Worm (Caenorhabditis elegans) whole organism, L4 larva: ENCODE results near the gene T10H10.2.

Source experiments
- F49E8.2 ChIP-seq: sonication (generic microtip); optimal IDR thresholded peaks from 2 replicates; lab custom pipeline; 2016; ENCODE audit warnings: missing compliant biosample characterization, mild to moderate bottlenecking, missing genetic modification characterization, borderline replicate concordance
- ZK546.5 ChIP-seq, 2 experiments: sonication (generic microtip); optimal IDR thresholded peaks; 2 replicates each; lab custom pipeline; 2017; ENCODE audit warnings: missing biosample characterization in 2 of 2, missing genetic modification characterization in 2 of 2
- aha-1 ChIP-seq: fragments of 150-350 bp; peaks from one replicate; lab custom pipeline; 2014; ENCODE audit warnings: missing biosample characterization, missing genetic modification characterization
- arid-1 ChIP-seq: fragments of 200-800 bp; sonication (Bioruptor generic); conservative IDR thresholded peaks from 2 replicates; pipeline ENCODE4 v1.3.6; 2022; ENCODE audit warnings: missing genetic modification reagents, missing genetic modification characterization, missing compliant biosample characterization
- ceh-28 ChIP-seq: fragments of 150-350 bp; optimal IDR thresholded peaks from 2 replicates; lab custom pipeline; 2014; ENCODE audit warnings: missing biosample characterization, missing genetic modification reagents, missing genetic modification characterization
- ces-1 ChIP-seq: fragments of 150-350 bp; sonication (generic microtip); optimal IDR thresholded peaks from 4 replicates; lab custom pipeline; 2014; ENCODE audit warnings: missing biosample characterization, missing genetic modification reagents, missing genetic modification characterization
- cey-2 ChIP-seq: sonication (generic microtip); optimal IDR thresholded peaks from 3 replicates; lab custom pipeline; 2017; ENCODE audit warnings: missing genetic modification characterization, mild to moderate bottlenecking, missing compliant biosample characterization, antibody characterized with exemption, borderline replicate concordance; ENCODE audit not compliant: insufficient read depth
- daf-16 ChIP-seq, 3 experiments: sonication (generic microtip); optimal IDR thresholded peaks; 2 replicates each; lab custom pipeline; 2016 to 2017; ENCODE audit warnings: missing genetic modification characterization in 3 of 3, missing genetic modification reagents in 3 of 3, mild to moderate bottlenecking in 2 of 3, missing compliant biosample characterization in 2 of 3, missing biosample characterization in 1 of 3, moderate library complexity in 1 of 3
- dmd-6 ChIP-seq: fragments of 200-800 bp; sonication (Bioruptor generic); IDR thresholded peaks from 2 replicates; pipeline ENCODE4 v1.3.6; 2022; ENCODE audit warnings: missing genetic modification reagents, missing genetic modification characterization, missing compliant biosample characterization
- dve-1 ChIP-seq: sonication (generic microtip); optimal IDR thresholded peaks from 2 replicates; lab custom pipeline; 2017; ENCODE audit warnings: antibody characterized with exemption, mild to moderate bottlenecking, missing genetic modification characterization, missing compliant biosample characterization; ENCODE audit not compliant: insufficient read depth
- gei-8 ChIP-seq: fragments of 200-800 bp; sonication (Bioruptor generic); optimal IDR thresholded peaks from 2 replicates; lab custom pipeline; 2018; ENCODE audit warnings: mild to moderate bottlenecking, missing genetic modification characterization, missing compliant biosample characterization
- jun-1 ChIP-seq: fragments of 150-350 bp; optimal IDR thresholded peaks from 2 replicates; lab custom pipeline; 2014; ENCODE audit warnings: missing biosample characterization, missing genetic modification reagents, missing genetic modification characterization
- lin-13 ChIP-seq: fragments of 150-350 bp; optimal IDR thresholded peaks from 2 replicates; lab custom pipeline; 2014; ENCODE audit warnings: missing biosample characterization, missing genetic modification reagents, missing genetic modification characterization
- lsy-2 ChIP-seq, 2 experiments: fragments of 150-350 bp in 1 of 2; sonication (generic microtip) in 1 of 2; optimal IDR thresholded peaks; 2 replicates each; lab custom pipeline; 2014 to 2017; ENCODE audit warnings: missing biosample characterization in 2 of 2, missing genetic modification characterization in 2 of 2
- madf-5 ChIP-seq, 2 experiments: fragments of 200-800 bp; sonication (Bioruptor generic); IDR thresholded peaks; 2 replicates each; pipeline ENCODE4 v1.3.6; 2022; ENCODE audit warnings: missing compliant biosample characterization in 2 of 2, missing genetic modification characterization in 2 of 2
- mdl-1 ChIP-seq, 2 experiments: fragments of 150-350 bp in 1 of 2; sonication (generic microtip) in 1 of 2; optimal IDR thresholded peaks; 2 replicates each; lab custom pipeline; 2014 to 2017; ENCODE audit warnings: missing biosample characterization in 2 of 2, missing genetic modification characterization in 2 of 2
- mes-2 ChIP-seq: sonication (generic microtip); optimal IDR thresholded peaks from 2 replicates; lab custom pipeline; 2016; ENCODE audit warnings: missing genotype, mild to moderate bottlenecking, missing genetic modification characterization, missing compliant biosample characterization; ENCODE audit not compliant: poor library complexity, severe bottlenecking
- nhr-10 ChIP-seq: fragments of 150-350 bp; optimal IDR thresholded peaks from 2 replicates; lab custom pipeline; 2014; ENCODE audit warnings: missing biosample characterization, missing genetic modification characterization
- nhr-237 ChIP-seq: sonication (generic microtip); optimal IDR thresholded peaks from 2 replicates; lab custom pipeline; 2017; ENCODE audit warnings: missing biosample characterization, missing genetic modification characterization
- nhr-25 ChIP-seq: sonication (generic microtip); optimal IDR thresholded peaks from 2 replicates; lab custom pipeline; 2017; ENCODE audit warnings: missing genetic modification characterization, mild to moderate bottlenecking, missing compliant biosample characterization, antibody characterized with exemption, moderate library complexity, borderline replicate concordance; ENCODE audit not compliant: insufficient read depth
- nhr-41 ChIP-seq: fragments of 200-800 bp; sonication (Bioruptor generic); IDR thresholded peaks from 2 replicates; pipeline ENCODE4 v1.3.6; 2022; ENCODE audit warnings: missing genetic modification reagents, missing genetic modification characterization, missing compliant biosample characterization
- nhr-6 ChIP-seq: fragments of 150-350 bp; optimal IDR thresholded peaks from 2 replicates; lab custom pipeline; 2014; ENCODE audit warnings: missing biosample characterization, missing genetic modification characterization
- nhr-77 ChIP-seq: fragments of 150-350 bp; optimal IDR thresholded peaks from 2 replicates; lab custom pipeline; 2014; ENCODE audit warnings: missing biosample characterization, missing genetic modification characterization
- pha-4 ChIP-seq, 2 experiments: fragments of 150-350 bp in 1 of 2; fragments of 200-800 bp in 1 of 2; sonication (Bioruptor generic) in 1 of 2; IDR thresholded peaks in 1 of 2; optimal IDR thresholded peaks in 1 of 2; 2 replicates each; pipeline versions ENCODE4 v1.3.6 to Lab custom; 2014 to 2022; ENCODE audit warnings: missing genetic modification characterization in 2 of 2, missing genetic modification reagents in 2 of 2, missing biosample characterization in 1 of 2, missing compliant biosample characterization in 1 of 2
- php-3 ChIP-seq: fragments of 200-800 bp; sonication (Bioruptor generic); IDR thresholded peaks from 2 replicates; pipeline ENCODE4 v1.3.6; 2022; ENCODE audit warnings: missing genetic modification reagents, missing genetic modification characterization, missing compliant biosample characterization
- pqm-1 ChIP-seq: sonication (generic microtip); optimal IDR thresholded peaks from 2 replicates; lab custom pipeline; 2017; ENCODE audit warnings: missing biosample characterization, missing genetic modification characterization
- saeg-2 ChIP-seq: fragments of 200-800 bp; sonication (Bioruptor generic); IDR thresholded peaks from 2 replicates; pipeline ENCODE4 v1.3.6; 2022; ENCODE audit warnings: missing genetic modification reagents, missing genetic modification characterization, missing compliant biosample characterization
- spr-1 ChIP-seq: sonication (generic microtip); optimal IDR thresholded peaks from 2 replicates; lab custom pipeline; 2016; ENCODE audit warnings: mild to moderate bottlenecking, missing genetic modification characterization, missing compliant biosample characterization
- spr-3 ChIP-seq: fragments of 200-800 bp; sonication (Bioruptor generic); optimal IDR thresholded peaks from 2 replicates; lab custom pipeline; 2018; ENCODE audit warnings: mild to moderate bottlenecking, missing genetic modification characterization, missing compliant biosample characterization
- unc-130 ChIP-seq: sonication (generic microtip); optimal IDR thresholded peaks from 2 replicates; lab custom pipeline; 2016; ENCODE audit warnings: missing genetic modification reagents, missing genetic modification characterization, missing compliant biosample characterization
- unc-62 ChIP-seq, 3 experiments: fragments of 150-350 bp in 1 of 3; sonication (generic microtip); optimal IDR thresholded peaks in 2 of 3; peaks in 1 of 3; 1 replicate in 1 of 3; 2 replicates in 2 of 3; lab custom pipeline; 2014 to 2017; ENCODE audit warnings: missing biosample characterization in 3 of 3, missing genetic modification characterization in 3 of 3, missing genetic modification reagents in 3 of 3, missing genotype in 1 of 3
- vab-7 ChIP-seq: fragments of 200-800 bp; sonication (Bioruptor generic); IDR thresholded peaks from 2 replicates; pipeline ENCODE4 v1.3.6; 2022; ENCODE audit warnings: missing genetic modification reagents, missing genetic modification characterization, missing compliant biosample characterization

Gene T10H10.2

DNA sequence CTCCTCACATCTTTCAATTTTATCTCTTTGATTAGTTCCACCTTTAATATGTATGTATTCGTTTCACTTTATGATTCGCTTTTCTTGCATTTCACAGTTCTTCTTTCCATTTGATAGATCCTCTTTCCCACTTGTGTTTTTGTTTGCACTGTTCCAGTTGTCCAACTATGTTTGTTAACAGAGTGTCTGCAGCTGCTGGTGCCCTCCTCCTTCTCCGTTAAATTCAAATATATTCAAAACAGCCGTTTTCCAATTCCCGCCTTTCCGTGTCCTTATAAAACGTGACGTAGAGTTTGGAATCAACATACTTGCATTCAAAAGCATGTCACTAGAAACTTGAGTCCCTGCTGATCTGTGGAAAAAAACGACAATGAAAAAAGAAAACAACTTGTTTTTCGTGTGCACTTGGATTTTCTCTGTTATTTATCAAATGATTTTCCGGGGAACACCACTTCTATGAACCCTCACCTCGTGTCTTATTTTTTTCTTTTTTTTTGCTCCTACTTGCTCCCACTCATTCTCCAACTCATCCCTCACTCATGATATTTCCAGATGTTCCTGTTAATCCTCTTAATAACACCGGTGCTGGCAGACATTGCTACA, at the start of gene T10H10.2:
TSS of gene T10H10.2 (plus strand) at position 553 of the 603 bp plus-strand sequence.
- TF ChIP-seq vab-7 (GFP tag; lab: Robert Waterston, UW), result no peak
- no peak for TF ChIP-seq gei-8
- TF ChIP-seq unc-62 (GFP tag; optimal IDR thresholded peaks at IDR 0.05 in 1 of 2; lab: Kevin White, UChicago), result peak in 1 of 2 experiments; percentile 94
- TF ChIP-seq unc-62 (tag; optimal IDR thresholded peaks at IDR 0.05; lab: Kevin White, UChicago), result no peak
- no peak for TF ChIP-seq cey-2 (tag; lab: Kevin White, UChicago)

DNA sequence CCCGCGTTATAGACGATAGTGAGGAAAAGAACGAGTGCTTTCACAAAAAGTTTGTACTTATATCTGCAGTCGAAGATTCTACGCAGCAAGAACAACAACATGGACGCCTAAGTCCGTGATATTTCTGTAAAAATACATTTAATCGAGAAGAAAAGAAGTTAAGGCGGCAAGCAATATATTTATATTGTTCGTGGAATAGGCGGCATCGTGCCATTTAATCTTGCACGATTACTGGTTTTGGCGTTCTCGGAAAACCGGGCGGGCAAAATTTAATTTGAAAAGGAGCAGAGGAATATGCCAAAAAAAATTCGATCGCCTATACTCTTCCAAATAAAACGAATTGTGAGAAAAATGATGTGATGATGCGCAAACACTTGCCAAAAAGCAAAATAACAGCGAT, 47.6 kb upstream of the T10H10.2 start, which contains the start of gene AH9.1:
TSS of gene AH9.1 (minus strand) at position 101 of the 400 bp plus-strand sequence.
- no peak for TF ChIP-seq ZK546.5 (tag; optimal IDR thresholded peaks at IDR 0.05; lab: Kevin White, UChicago)
- no peak for TF ChIP-seq spr-1 (tag; lab: Kevin White, UChicago)
- no peak for TF ChIP-seq nhr-77 (tag; lab: Kevin White, UChicago)
- no peak for TF ChIP-seq saeg-2
- TF ChIP-seq nhr-10 (tag; lab: Kevin White, UChicago), result no peak
- no peak for TF ChIP-seq nhr-237 (tag; lab: Kevin White, UChicago)
- no peak for TF ChIP-seq madf-5 (GFP tag; IDR thresholded peaks at IDR 0.05; lab: Robert Waterston, UW)
- TF ChIP-seq pqm-1 (tag; lab: Kevin White, UChicago), result no peak
- no peak for TF ChIP-seq arid-1
- TF ChIP-seq, all 104 proteins: peak for 0

DNA sequence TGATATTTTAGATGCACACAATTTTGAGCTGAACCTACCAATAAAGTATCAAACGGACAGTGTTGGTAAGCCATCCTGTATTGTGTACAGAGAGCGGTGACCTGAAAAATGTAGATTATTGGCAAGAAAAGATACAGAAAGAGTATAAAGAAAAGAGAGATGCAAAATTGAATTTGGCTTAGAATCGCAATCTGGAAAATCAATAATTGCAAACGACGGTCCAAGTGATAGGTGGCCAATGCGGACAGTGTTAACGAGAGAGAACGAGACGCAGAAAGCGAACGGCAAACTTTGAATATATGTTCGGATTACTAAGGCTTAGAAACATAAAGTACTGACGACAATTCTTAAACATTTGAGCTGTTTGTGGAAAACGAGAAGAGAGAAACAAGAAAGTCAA, 36.5 kb upstream of the T10H10.2 start, which contains the start of gene crn-4:
TSS of gene crn-4 (minus strand) at position 101 of the 400 bp plus-strand sequence.
- TF ChIP-seq php-3, result no peak
- TF ChIP-seq spr-3, result no peak
- TF ChIP-seq dmd-6 (GFP tag; lab: Robert Waterston, UW), result no peak
- no peak for TF ChIP-seq gei-8
- TF ChIP-seq pha-4 (GFP tag; IDR thresholded peaks at IDR 0.05; lab: Robert Waterston, UW), result no peak
- TF ChIP-seq pha-4 (tag; optimal IDR thresholded peaks at IDR 0.05; lab: Kevin White, UChicago), result no peak
- no peak for TF ChIP-seq mdl-1 (tag; optimal IDR thresholded peaks at IDR 0.05; lab: Kevin White, UChicago)
- no peak for TF ChIP-seq lin-13 (GFP tag; lab: Kevin White, UChicago)
- no peak for TF ChIP-seq F49E8.2 (tag; lab: Kevin White, UChicago)
- TF ChIP-seq ceh-28 (tag; lab: Kevin White, UChicago), result no peak
- no peak for TF ChIP-seq nhr-41 (GFP tag; lab: Robert Waterston, UW)
- TF ChIP-seq ces-1 (GFP tag; lab: Kevin White, UChicago), result no peak
- no peak for TF ChIP-seq unc-130 (GFP tag; lab: Kevin White, UChicago)
- no peak for TF ChIP-seq aha-1
- no peak for TF ChIP-seq jun-1 (tag; lab: Kevin White, UChicago)
- no peak for TF ChIP-seq arid-1

DNA sequence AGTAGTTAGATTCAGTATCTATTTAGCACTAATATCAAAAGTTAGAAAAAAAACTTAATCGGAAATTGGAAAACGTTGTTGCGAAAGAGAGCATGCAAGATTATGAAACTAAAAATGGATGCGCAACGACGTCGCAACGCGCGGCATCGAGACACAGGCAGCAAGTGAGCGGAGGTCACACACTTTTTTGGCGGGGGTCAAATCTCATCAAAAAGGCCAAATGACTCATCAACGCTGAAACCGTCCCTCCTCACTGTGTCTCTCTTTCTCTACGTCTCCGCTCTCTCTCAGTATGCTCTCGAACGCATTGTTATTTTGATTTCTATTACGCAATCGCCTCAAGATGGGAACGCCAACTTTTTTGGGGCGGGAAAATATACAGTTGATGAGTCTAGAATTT, 36.1 kb upstream of the T10H10.2 start:
- TF ChIP-seq mes-2 (tag; lab: Kevin White, UChicago) (no peak), nhr-25 (tag; lab: Kevin White, UChicago) (peak; percentile 3), dve-1 (tag; lab: Kevin White, UChicago) (peak; percentile 33), daf-16 (GFP tag; optimal IDR thresholded peaks at IDR 0.05; lab: Kevin White, UChicago) (no peak), daf-16 (tag; optimal IDR thresholded peaks at IDR 0.05; lab: Kevin White, UChicago) (peak; percentile 42), lsy-2 (tag; optimal IDR thresholded peaks at IDR 0.05; lab: Kevin White, UChicago) (peak in 1 of 2 experiments; percentile 3), nhr-6 (tag; lab: Kevin White, UChicago) (peak; percentile 69)
